Worm (Caenorhabditis elegans) whole organism, mixed stage, embryonic: Measurements from ENCODE around the gene K01A6.6.

Experiments
- blmp-1 ChIP-seq: fragments of 150-350 bp; optimal IDR thresholded peaks from 2 replicates; lab custom pipeline; 2014; ENCODE audit warnings: missing biosample characterization, missing genetic modification characterization
- elt-3 ChIP-seq: fragments of 150-350 bp; optimal IDR thresholded peaks from 2 replicates; lab custom pipeline; 2014; ENCODE audit warnings: missing biosample characterization, missing genetic modification characterization
- hlh-1 ChIP-seq: fragments of 150-350 bp; optimal IDR thresholded peaks from 2 replicates; lab custom pipeline; 2014; ENCODE audit warnings: missing biosample characterization, missing genetic modification reagents, missing genetic modification characterization
- lin-32 ChIP-seq: fragments of 200-800 bp; sonication (Bioruptor generic); optimal IDR thresholded peaks from 2 replicates; lab custom pipeline; 2018; ENCODE audit warnings: mild to moderate bottlenecking, missing genetic modification characterization, missing compliant biosample characterization
- mep-1 ChIP-seq: fragments of 150-350 bp; optimal IDR thresholded peaks from 2 replicates; lab custom pipeline; 2017; ENCODE audit warnings: missing biosample characterization, missing genetic modification reagents, missing genetic modification characterization, inconsistent platforms
- nhr-28 ChIP-seq: fragments of 150-350 bp; optimal IDR thresholded peaks from 2 replicates; lab custom pipeline; 2014; ENCODE audit warnings: missing biosample characterization, missing genetic modification characterization
- nhr-76 ChIP-seq: sonication (generic microtip); optimal IDR thresholded peaks from 2 replicates; lab custom pipeline; 2017; ENCODE audit warnings: missing biosample characterization, missing genetic modification characterization
- pha-4 ChIP-seq: fragments of 150-350 bp; optimal IDR thresholded peaks from 2 replicates; lab custom pipeline; 2018; ENCODE audit warnings: missing biosample characterization, missing genetic modification reagents, missing genetic modification characterization
- snpc-4 ChIP-seq: fragments of 150-350 bp; optimal IDR thresholded peaks from 2 replicates; lab custom pipeline; 2014; ENCODE audit warnings: missing biosample characterization, missing genetic modification characterization
- sptf-1 ChIP-seq: sonication (generic microtip); optimal IDR thresholded peaks from 2 replicates; lab custom pipeline; 2017; ENCODE audit warnings: mild to moderate bottlenecking, missing genetic modification characterization, moderate library complexity, missing compliant biosample characterization
- unc-120 ChIP-seq: sonication (generic microtip); optimal IDR thresholded peaks from 2 replicates; lab custom pipeline; 2017; ENCODE audit warnings: missing genetic modification characterization, missing compliant biosample characterization; ENCODE audit not compliant: poor library complexity, severe bottlenecking
- unc-39 ChIP-seq: fragments of 150-350 bp; optimal IDR thresholded peaks from 2 replicates; lab custom pipeline; 2014; ENCODE audit warnings: missing biosample characterization, missing genetic modification characterization
- unc-62 ChIP-seq: fragments of 150-350 bp; optimal IDR thresholded peaks from 2 replicates; lab custom pipeline; 2014; ENCODE audit warnings: missing biosample characterization, missing genetic modification reagents, missing genetic modification characterization
- ztf-11 ChIP-seq: fragments of 150-350 bp; optimal IDR thresholded peaks from 2 replicates; lab custom pipeline; 2014; ENCODE audit warnings: missing biosample characterization, missing genetic modification characterization

DNA sequence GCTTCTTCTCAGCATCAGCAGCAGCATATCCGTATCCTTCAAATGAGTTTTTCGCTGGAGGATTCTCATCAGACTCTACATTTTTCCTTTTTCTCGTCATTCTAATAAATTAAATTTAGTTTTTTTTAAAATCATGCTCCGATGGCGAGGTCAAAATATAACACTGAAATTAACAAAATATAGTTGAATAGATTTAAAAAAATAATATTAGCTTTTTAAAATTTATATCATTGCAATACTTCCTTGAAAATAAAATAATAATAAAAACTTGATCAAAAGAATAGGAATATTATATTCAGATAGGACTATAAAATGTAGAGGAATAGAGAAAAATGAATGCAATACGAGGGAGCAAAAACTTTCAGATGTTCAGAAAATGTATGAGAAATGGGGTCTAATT is 47.1 kb upstream of the K01A6.6 start, which contains the start of gene ZK792.5:
- TF ChIP-seq unc-62 (GFP tag; lab: Kevin White, UChicago) (no peak), nhr-28 (tag; lab: Kevin White, UChicago) (no peak), snpc-4 (tag; lab: Kevin White, UChicago) (no peak), ztf-11 (tag; lab: Kevin White, UChicago) (no peak), nhr-76 (tag; lab: Kevin White, UChicago) (no peak), blmp-1 (tag; lab: Kevin White, UChicago) (no peak), unc-120 (tag; lab: Kevin White, UChicago) (no peak), lin-32 (GFP tag; lab: Kevin White, UChicago) (no peak), elt-3 (tag; lab: Kevin White, UChicago) (no peak), hlh-1 (tag; lab: Kevin White, UChicago) (no peak), mep-1 (tag; lab: Kevin White, UChicago) (no peak), sptf-1 (tag; lab: Kevin White, UChicago) (no peak), unc-39 (no peak), pha-4 (tag; lab: Kevin White, UChicago) (no peak)
